Worm (Caenorhabditis elegans) whole organism, young adult: Measurements from ENCODE around the gene R53.5.

ENCODE experiments used
- T26A5.8 ChIP-seq: sonication (generic microtip); optimal IDR thresholded peaks from 2 replicates; lab custom pipeline; 2016; ENCODE audit warnings: missing genetic modification characterization, missing compliant biosample characterization
- chd-7 ChIP-seq: sonication (generic microtip); optimal IDR thresholded peaks from 2 replicates; lab custom pipeline; 2016; ENCODE audit warnings: mild to moderate bottlenecking, missing genetic modification characterization, moderate library complexity, missing compliant biosample characterization
- dpl-1 ChIP-seq: fragments of 150-350 bp; optimal IDR thresholded peaks from 2 replicates; lab custom pipeline; 2014; ENCODE audit warnings: missing biosample characterization, missing genetic modification reagents, missing genetic modification characterization
- egl-18 ChIP-seq: fragments of 200-800 bp; sonication (Bioruptor generic); IDR thresholded peaks from 2 replicates; pipeline ENCODE4 v1.3.6; 2022; ENCODE audit warnings: missing genetic modification reagents, missing genetic modification characterization, missing compliant biosample characterization
- hlh-12 ChIP-seq: sonication (generic microtip); optimal IDR thresholded peaks from 2 replicates; lab custom pipeline; 2016; ENCODE audit warnings: missing genetic modification characterization, missing compliant biosample characterization
- lin-40 ChIP-seq: sonication (generic microtip); optimal IDR thresholded peaks from 2 replicates; lab custom pipeline; 2016; ENCODE audit warnings: missing genetic modification characterization, mild to moderate bottlenecking, missing compliant biosample characterization, missing genotype, missing genetic modification reagents
- nfya-1 ChIP-seq: sonication (generic microtip); optimal IDR thresholded peaks from 2 replicates; lab custom pipeline; 2017; ENCODE audit warnings: antibody characterized with exemption, missing compliant biosample characterization, missing genetic modification characterization, borderline replicate concordance; ENCODE audit not compliant: insufficient read depth
- nhr-120 ChIP-seq: fragments of 200-800 bp; sonication (Bioruptor generic); IDR thresholded peaks from 2 replicates; pipeline ENCODE4 v1.3.6; 2022; ENCODE audit warnings: missing genetic modification characterization, missing compliant biosample characterization
- repo-1 ChIP-seq: sonication (generic microtip); optimal IDR thresholded peaks from 2 replicates; lab custom pipeline; 2017; ENCODE audit warnings: mild to moderate bottlenecking, missing genetic modification characterization, missing compliant biosample characterization

ce11 chrII:9981760-9982159 is 11.5 kb upstream of the R53.5 start, which contains the start of gene sdz-38:
- TF ChIP-seq dpl-1 (GFP tag; lab: Kevin White, UChicago), result no peak
- no peak for TF ChIP-seq lin-40
- no peak for TF ChIP-seq repo-1 (tag; lab: Kevin White, UChicago)
- TF ChIP-seq egl-18, result no peak
- TF ChIP-seq nfya-1 (tag; lab: Kevin White, UChicago), result no peak
- TF ChIP-seq chd-7 (tag; lab: Kevin White, UChicago), result no peak
- TF ChIP-seq nhr-120 (GFP tag; lab: Robert Waterston, UW), result no peak
- TF ChIP-seq T26A5.8, result no peak
- no peak for TF ChIP-seq hlh-12 (tag; lab: Kevin White, UChicago)
